Worm (Caenorhabditis elegans) whole organism, young adult: ENCODE measurements around the gene ZC404.15.

Source experiments
- B0019.2 ChIP-seq: fragments of 200-800 bp; sonication (Bioruptor generic); conservative IDR thresholded peaks from 2 replicates; pipeline ENCODE4 v1.3.6; 2022; ENCODE audit warnings: missing genetic modification reagents, missing genetic modification characterization, missing compliant biosample characterization
- B0336.3 ChIP-seq: fragments of 200-800 bp; sonication (Bioruptor generic); IDR thresholded peaks from 2 replicates; pipeline ENCODE4 v1.3.6; 2022; ENCODE audit warnings: missing genetic modification characterization, missing compliant biosample characterization
- C06A6.2 ChIP-seq: fragments of 200-800 bp; sonication (Bioruptor generic); conservative IDR thresholded peaks from 2 replicates; pipeline ENCODE4 v1.3.6; 2022; ENCODE audit warnings: missing genetic modification characterization, missing compliant biosample characterization
- C17E4.6 ChIP-seq: fragments of 200-800 bp; sonication (Bioruptor generic); IDR thresholded peaks from 2 replicates; pipeline ENCODE4 v1.3.6; 2022; ENCODE audit warnings: missing genetic modification reagents, missing genetic modification characterization, missing compliant biosample characterization
- D2030.7 ChIP-seq: fragments of 200-800 bp; sonication (Bioruptor generic); IDR thresholded peaks from 2 replicates; pipeline ENCODE4 v1.3.6; 2022; ENCODE audit warnings: missing genetic modification reagents, missing genetic modification characterization, missing compliant biosample characterization
- F39B2.1 ChIP-seq: fragments of 200-800 bp; sonication (Bioruptor generic); IDR thresholded peaks from 2 replicates; pipeline ENCODE4 v1.3.6; 2022; ENCODE audit warnings: missing genetic modification reagents, missing genetic modification characterization, missing compliant biosample characterization
- F49E8.2 ChIP-seq: sonication (generic microtip); optimal IDR thresholded peaks from 3 replicates; lab custom pipeline; 2017; ENCODE audit warnings: missing genetic modification characterization, mild to moderate bottlenecking, missing compliant biosample characterization, antibody characterized with exemption, moderate library complexity; ENCODE audit not compliant: insufficient read depth
- F52B5.7 ChIP-seq: sonication (generic microtip); optimal IDR thresholded peaks from 2 replicates; lab custom pipeline; 2016; ENCODE audit warnings: mild to moderate bottlenecking, missing genetic modification characterization, missing compliant biosample characterization
- F57C9.4 ChIP-seq: sonication (generic microtip); optimal IDR thresholded peaks from 2 replicates; lab custom pipeline; 2017; ENCODE audit warnings: mild to moderate bottlenecking, missing genetic modification characterization, missing compliant biosample characterization
- K11D2.4 ChIP-seq: fragments of 200-800 bp; sonication (Bioruptor generic); IDR thresholded peaks from 2 replicates; pipeline ENCODE4 v1.3.6; 2022; ENCODE audit warnings: missing genetic modification reagents, missing genetic modification characterization, missing compliant biosample characterization
- Y53F4B.3 ChIP-seq: fragments of 200-800 bp; sonication (Bioruptor generic); IDR thresholded peaks from 2 replicates; pipeline ENCODE4 v1.3.6; 2022; ENCODE audit warnings: missing genetic modification reagents, missing genetic modification characterization, missing compliant biosample characterization
- Y53G8AR.9 ChIP-seq: fragments of 200-800 bp; sonication (Bioruptor generic); conservative IDR thresholded peaks from 2 replicates; pipeline ENCODE4 v1.3.6; 2022; ENCODE audit warnings: missing genetic modification reagents, missing genetic modification characterization, missing compliant biosample characterization
- Y56A3A.18 ChIP-seq: fragments of 200-800 bp; sonication (Bioruptor generic); IDR thresholded peaks from 2 replicates; pipeline ENCODE4 v1.3.6; 2022; ENCODE audit warnings: missing genetic modification reagents, missing genetic modification characterization, missing compliant biosample characterization
- athp-1 ChIP-seq: sonication (generic microtip); optimal IDR thresholded peaks from 2 replicates; lab custom pipeline; 2017; ENCODE audit warnings: mild to moderate bottlenecking, missing genetic modification characterization, missing compliant biosample characterization
- attf-3 ChIP-seq: fragments of 200-800 bp; sonication (Bioruptor generic); conservative IDR thresholded peaks from 2 replicates; pipeline ENCODE4 v1.3.6; 2022; ENCODE audit warnings: missing genetic modification reagents, missing genetic modification characterization, missing compliant biosample characterization
- attf-5 ChIP-seq: fragments of 200-800 bp; sonication (Bioruptor generic); optimal IDR thresholded peaks from 2 replicates; lab custom pipeline; 2018; ENCODE audit warnings: mild to moderate bottlenecking, missing genetic modification characterization, missing compliant biosample characterization
- bed-2 ChIP-seq: fragments of 200-800 bp; sonication (Bioruptor generic); IDR thresholded peaks from 2 replicates; pipeline ENCODE4 v1.3.6; 2022; ENCODE audit warnings: missing genetic modification reagents, missing genetic modification characterization, missing compliant biosample characterization
- ccch-3 ChIP-seq: fragments of 200-800 bp; sonication (Bioruptor generic); optimal IDR thresholded peaks from 2 replicates; lab custom pipeline; 2018; ENCODE audit warnings: mild to moderate bottlenecking, missing genetic modification characterization, missing compliant biosample characterization
- cebp-2 ChIP-seq: fragments of 200-800 bp; sonication (Bioruptor generic); IDR thresholded peaks from 2 replicates; pipeline ENCODE4 v1.3.6; 2022; ENCODE audit warnings: missing genetic modification characterization, missing compliant biosample characterization
- dox-1 ChIP-seq: fragments of 200-800 bp; sonication (Bioruptor generic); IDR thresholded peaks from 2 replicates; pipeline ENCODE4 v1.3.6; 2022; ENCODE audit warnings: missing genetic modification reagents, missing genetic modification characterization, missing compliant biosample characterization
- dpff-1 ChIP-seq: sonication (generic microtip); optimal IDR thresholded peaks from 2 replicates; lab custom pipeline; 2017; ENCODE audit warnings: mild to moderate bottlenecking, missing genetic modification characterization, missing compliant biosample characterization
- egrh-3 ChIP-seq: fragments of 200-800 bp; sonication (Bioruptor generic); IDR thresholded peaks from 2 replicates; pipeline ENCODE4 v1.3.6; 2022; ENCODE audit warnings: missing genetic modification reagents, missing genetic modification characterization, missing compliant biosample characterization
- fkh-3 ChIP-seq: sonication (generic microtip); optimal IDR thresholded peaks from 2 replicates; lab custom pipeline; 2016; ENCODE audit warnings: mild to moderate bottlenecking, missing genetic modification characterization, missing compliant biosample characterization
- hrde-1 ChIP-seq: sonication (generic microtip); optimal IDR thresholded peaks from 2 replicates; lab custom pipeline; 2016; ENCODE audit warnings: missing genetic modification characterization, mild to moderate bottlenecking, missing compliant biosample characterization, moderate library complexity, missing genotype, missing genetic modification reagents, borderline replicate concordance
- hsf-1 ChIP-seq: fragments of 200-800 bp; sonication (Bioruptor generic); IDR thresholded peaks from 2 replicates; pipeline ENCODE4 v1.3.6; 2022; ENCODE audit warnings: missing genetic modification reagents, missing genetic modification characterization, missing compliant biosample characterization
- lag-1 ChIP-seq: fragments of 200-800 bp; sonication (Bioruptor generic); IDR thresholded peaks from 2 replicates; pipeline ENCODE4 v1.3.6; 2022; ENCODE audit warnings: missing genetic modification reagents, missing genetic modification characterization, missing compliant biosample characterization
- let-607 ChIP-seq, 2 experiments: fragments of 200-800 bp in 1 of 2; sonication (Bioruptor generic) in 1 of 2; sonication (generic microtip) in 1 of 2; optimal IDR thresholded peaks; 2 replicates each; lab custom pipeline; 2016 to 2018; ENCODE audit warnings: mild to moderate bottlenecking in 2 of 2, missing compliant biosample characterization in 2 of 2, missing genetic modification characterization in 2 of 2, moderate library complexity in 2 of 2, missing genotype in 1 of 2
- lin-26 ChIP-seq: fragments of 200-800 bp; sonication (Bioruptor generic); IDR thresholded peaks from 2 replicates; pipeline ENCODE4 v1.3.6; 2022; ENCODE audit warnings: missing genetic modification reagents, missing genetic modification characterization, missing compliant biosample characterization
- lin-40 ChIP-seq: sonication (generic microtip); optimal IDR thresholded peaks from 2 replicates; lab custom pipeline; 2016; ENCODE audit warnings: missing genetic modification characterization, mild to moderate bottlenecking, missing compliant biosample characterization, missing genotype, missing genetic modification reagents
- lir-1 ChIP-seq: fragments of 200-800 bp; sonication (Bioruptor generic); conservative IDR thresholded peaks from 2 replicates; pipeline ENCODE4 v1.3.6; 2022; ENCODE audit warnings: missing genetic modification reagents, missing genetic modification characterization, missing compliant biosample characterization
- madf-10 ChIP-seq: sonication (generic microtip); optimal IDR thresholded peaks from 2 replicates; lab custom pipeline; 2016; ENCODE audit warnings: mild to moderate bottlenecking, missing genetic modification characterization, missing compliant biosample characterization
- madf-3 ChIP-seq: fragments of 200-800 bp; sonication (Bioruptor generic); IDR thresholded peaks from 2 replicates; pipeline ENCODE4 v1.3.6; 2022; ENCODE audit warnings: missing genetic modification reagents, missing genetic modification characterization, missing compliant biosample characterization
- madf-6 ChIP-seq: fragments of 200-800 bp; sonication (Bioruptor generic); IDR thresholded peaks from 2 replicates; pipeline ENCODE4 v1.3.6; 2022; ENCODE audit warnings: missing genetic modification reagents, missing genetic modification characterization, missing compliant biosample characterization
- madf-8 ChIP-seq: fragments of 200-800 bp; sonication (Bioruptor generic); conservative IDR thresholded peaks from 2 replicates; pipeline ENCODE4 v1.3.6; 2022; ENCODE audit warnings: missing genetic modification reagents, missing genetic modification characterization, missing compliant biosample characterization
- mxl-1 ChIP-seq: sonication (generic microtip); optimal IDR thresholded peaks from 2 replicates; lab custom pipeline; 2016; ENCODE audit warnings: missing genetic modification characterization, missing compliant biosample characterization
- nfyb-1 ChIP-seq: fragments of 200-800 bp; sonication (Bioruptor generic); IDR thresholded peaks from 2 replicates; pipeline ENCODE4 v1.3.6; 2022; ENCODE audit warnings: missing genetic modification reagents, missing genetic modification characterization, missing compliant biosample characterization
- nhr-90 ChIP-seq: sonication (generic microtip); optimal IDR thresholded peaks from 2 replicates; lab custom pipeline; 2016; ENCODE audit warnings: missing genotype, mild to moderate bottlenecking, missing genetic modification characterization, missing compliant biosample characterization
- pbrm-1 ChIP-seq: fragments of 200-800 bp; sonication (Bioruptor generic); IDR thresholded peaks from 2 replicates; pipeline ENCODE4 v1.3.6; 2022; ENCODE audit warnings: missing genetic modification reagents, missing genetic modification characterization, missing compliant biosample characterization
- pha-4 ChIP-seq: fragments of 150-350 bp; sonication (generic microtip); optimal IDR thresholded peaks from 2 replicates; lab custom pipeline; 2014; ENCODE audit warnings: missing biosample characterization, missing genetic modification reagents, missing genetic modification characterization
- rec-8 ChIP-seq, 2 experiments: sonication (generic microtip); optimal IDR thresholded peaks; 2 replicates each; lab custom pipeline; 2016; ENCODE audit warnings: mild to moderate bottlenecking in 2 of 2, missing genetic modification characterization in 2 of 2, missing genetic modification reagents in 2 of 2, missing genotype in 2 of 2, missing biosample characterization in 1 of 2, missing compliant biosample characterization in 1 of 2, moderate library complexity in 1 of 2
- rpc-1 ChIP-seq, 2 experiments: fragments of 150-350 bp in 1 of 2; sonication (generic microtip) in 1 of 2; optimal IDR thresholded peaks; 2 replicates each; lab custom pipeline; 2014 to 2018; ENCODE audit warnings: missing biosample characterization in 1 of 2, missing genetic modification characterization in 1 of 2, missing genetic modification reagents in 1 of 2, missing genotype in 1 of 2
- sdz-38 ChIP-seq: sonication (generic microtip); optimal IDR thresholded peaks from 2 replicates; lab custom pipeline; 2016; ENCODE audit warnings: missing genotype, missing genetic modification characterization, missing compliant biosample characterization
- sea-2 ChIP-seq: fragments of 200-800 bp; sonication (Bioruptor generic); IDR thresholded peaks from 2 replicates; pipeline ENCODE4 v1.3.6; 2022; ENCODE audit warnings: missing genetic modification characterization, missing compliant biosample characterization
- snpc-1.3 ChIP-seq: sonication (generic microtip); optimal IDR thresholded peaks from 2 replicates; lab custom pipeline; 2017; ENCODE audit warnings: missing genetic modification characterization, mild to moderate bottlenecking, missing compliant biosample characterization, antibody characterized with exemption, moderate library complexity, missing genotype, missing genetic modification reagents; ENCODE audit not compliant: insufficient read depth
- snpc-3.4 ChIP-seq: sonication (generic microtip); optimal IDR thresholded peaks from 2 replicates; lab custom pipeline; 2017; ENCODE audit warnings: missing genetic modification characterization, mild to moderate bottlenecking, missing compliant biosample characterization, antibody characterized with exemption, moderate library complexity, missing genotype, missing genetic modification reagents
- unc-130 ChIP-seq: sonication (generic microtip); optimal IDR thresholded peaks from 2 replicates; lab custom pipeline; 2016; ENCODE audit warnings: missing genetic modification reagents, missing genetic modification characterization, missing compliant biosample characterization
- unc-62 ChIP-seq: fragments of 150-350 bp; optimal IDR thresholded peaks from 2 replicates; lab custom pipeline; 2014; ENCODE audit warnings: missing biosample characterization, missing genetic modification reagents, missing genetic modification characterization

Gene ZC404.15

ce11 chrV:6783044-6783625, 2.9 kb downstream of the ZC404.15 start (continued):
- TF ChIP-seq mxl-1 (tag; lab: Kevin White, UChicago): peak; percentile 39
- no peak for TF ChIP-seq K11D2.4 (GFP tag; lab: Robert Waterston, UW)
- no peak for TF ChIP-seq pha-4 (tag; lab: Kevin White, UChicago)
- TF ChIP-seq egrh-3 (GFP tag; lab: Robert Waterston, UW): no peak
- TF ChIP-seq athp-1: peak; percentile 67
- peak; percentile 38 for TF ChIP-seq attf-5 (GFP tag; lab: Kevin White, UChicago)
- TF ChIP-seq F39B2.1: no peak
- TF ChIP-seq C06A6.2 (GFP tag; lab: Robert Waterston, UW): no peak
- no peak for TF ChIP-seq attf-3
- peak; percentile 32 for TF ChIP-seq hrde-1 (tag; lab: Kevin White, UChicago)
- TF ChIP-seq hsf-1 (GFP tag; lab: Robert Waterston, UW): peak; percentile 58; the same call in 1 of the 2 replicates
- TF ChIP-seq rec-8 (tag; optimal IDR thresholded peaks at IDR 0.05; lab: Kevin White, UChicago): no peak
- TF ChIP-seq rpc-1 (optimal IDR thresholded peaks at IDR 0.05; lab: Kevin White, UChicago): no peak
- no peak for TF ChIP-seq rpc-1 (tag; optimal IDR thresholded peaks at IDR 0.05; lab: Kevin White, UChicago)
- no peak for TF ChIP-seq Y56A3A.18 (GFP tag; lab: Robert Waterston, UW)
- peak; percentile 81; the same call in 1 of the 2 replicates for TF ChIP-seq lin-26 (GFP tag; lab: Robert Waterston, UW)
- no peak for TF ChIP-seq cebp-2
- TF ChIP-seq F49E8.2: peak; percentile 66
- no peak for TF ChIP-seq bed-2 (GFP tag; lab: Robert Waterston, UW)
- peak; percentile 51; the same call in 1 of the 2 replicates for TF ChIP-seq Y53G8AR.9
- TF ChIP-seq lin-40 (tag; lab: Kevin White, UChicago): no peak
- no peak for TF ChIP-seq fkh-3 (tag; lab: Kevin White, UChicago)
- TF ChIP-seq lir-1 (GFP tag; lab: Robert Waterston, UW): no peak
- no peak for TF ChIP-seq F57C9.4 (tag; lab: Kevin White, UChicago)
- TF ChIP-seq madf-10 (tag; lab: Kevin White, UChicago): no peak
- TF ChIP-seq madf-8: peak; percentile 3
- no peak for TF ChIP-seq Y53F4B.3 (GFP tag; lab: Robert Waterston, UW)
- TF ChIP-seq nfyb-1 (GFP tag; lab: Robert Waterston, UW): no peak
- no peak for TF ChIP-seq sea-2 (GFP tag; lab: Robert Waterston, UW)
- TF ChIP-seq madf-6: peak; percentile 79
- peak; percentile 45 for TF ChIP-seq F52B5.7 (tag; lab: Kevin White, UChicago)
- peak; percentile 70; the same call in 1 of the 2 replicates for TF ChIP-seq madf-3 (GFP tag; lab: Robert Waterston, UW)
- TF ChIP-seq snpc-3.4 (tag; lab: Kevin White, UChicago): no peak
- no peak for TF ChIP-seq nhr-90 (tag; lab: Kevin White, UChicago)
- TF ChIP-seq B0336.3 (GFP tag; lab: Robert Waterston, UW): peak; percentile 93
- no peak for TF ChIP-seq lag-1 (GFP tag; lab: Robert Waterston, UW)
- TF ChIP-seq sdz-38 (tag; lab: Kevin White, UChicago): no peak
- no peak for TF ChIP-seq B0019.2 (GFP tag; lab: Robert Waterston, UW)
- TF ChIP-seq unc-62: no peak
- TF ChIP-seq pbrm-1 (GFP tag; lab: Robert Waterston, UW): 0 out of 2 replicates have a peak, but pooled peaks have one; percentile 8
- no peak for TF ChIP-seq dpff-1 (tag; lab: Kevin White, UChicago)
- no peak for TF ChIP-seq snpc-1.3 (tag; lab: Kevin White, UChicago)
- peak; percentile 58 for TF ChIP-seq dox-1 (GFP tag; lab: Robert Waterston, UW)
- TF ChIP-seq C17E4.6: 0 out of 2 replicates have a peak, but pooled peaks have one; percentile 23
- no peak for TF ChIP-seq unc-130 (GFP tag; lab: Kevin White, UChicago)
- peak; percentile 45 for TF ChIP-seq D2030.7
- TF ChIP-seq ccch-3 (GFP tag; lab: Kevin White, UChicago): no peak
- TF ChIP-seq let-607 (tag; optimal IDR thresholded peaks at IDR 0.05; lab: Kevin White, UChicago): no peak
